Worm (Caenorhabditis elegans): ENCODE data around the gene nhr-241.

nhr-241 gene

ce11 chrV:18719956-18720489, 20.8 kb downstream of the nhr-241 start, which contains the start of gene Y17D7C.2:
TSS of gene Y17D7C.2 (minus strand) at chrV:18719987.
- no peak for TF ChIP-seq F13C5.2 (tag; optimal IDR thresholded peaks at IDR 0.05)
- no peak for TF ChIP-seq hmbx-1 (tag; optimal IDR thresholded peaks at IDR 0.05)
- TF ChIP-seq ama-1 (optimal IDR thresholded peaks at IDR 0.05), result peak; percentile 33
- no peak for TF ChIP-seq ets-7 (tag; optimal IDR thresholded peaks at IDR 0.05)
- TF ChIP-seq sea-1 (GFP tag; conservative IDR thresholded peaks at IDR 0.05), result peak; percentile 84
- TF ChIP-seq B0310.2 (tag; optimal IDR thresholded peaks at IDR 0.05), result no peak
- peak; percentile 70 for TF ChIP-seq ceh-13 (GFP tag; optimal IDR thresholded peaks at IDR 0.05)
- no peak for TF ChIP-seq pes-1 (GFP tag; IDR thresholded peaks at IDR 0.05)
- TF ChIP-seq scrt-1 (GFP tag; IDR thresholded peaks at IDR 0.05), result peak; percentile 63
- peak; percentile 44; the same call in 1 of the 2 replicates for TF ChIP-seq flt-1 (GFP tag; IDR thresholded peaks at IDR 0.05)
- no peak for TF ChIP-seq ceh-36 (tag; optimal IDR thresholded peaks at IDR 0.05)
- no peak for TF ChIP-seq tra-4 (tag; optimal IDR thresholded peaks at IDR 0.05)
- TF ChIP-seq hmg-4 (GFP tag; optimal IDR thresholded peaks at IDR 0.05), result peak; percentile 1
- TF ChIP-seq tbx-11 (GFP tag; IDR thresholded peaks at IDR 0.05), result peak; percentile 52; the same call in 1 of the 2 replicates
- TF ChIP-seq tbx-37 (GFP tag; conservative IDR thresholded peaks at IDR 0.05), result no peak
- TF ChIP-seq hnd-1 (tag; optimal IDR thresholded peaks at IDR 0.05), result no peak
- peak; percentile 86 for TF ChIP-seq aly-1 (tag; optimal IDR thresholded peaks at IDR 0.05)

- TF ChIP-seq F13C5.2 (tag; optimal IDR thresholded peaks at IDR 0.05) (no peak), tbx-37 (GFP tag; conservative IDR thresholded peaks at IDR 0.05) (no peak), tbx-11 (GFP tag; IDR thresholded peaks at IDR 0.05) (no peak), B0310.2 (tag; optimal IDR thresholded peaks at IDR 0.05) (no peak), ama-1 (optimal IDR thresholded peaks at IDR 0.05) (no peak), ceh-36 (tag; optimal IDR thresholded peaks at IDR 0.05) (no peak), sea-1 (GFP tag; conservative IDR thresholded peaks at IDR 0.05) (no peak), ets-7 (tag; optimal IDR thresholded peaks at IDR 0.05) (no peak)
These were observed 22.6 kb downstream of the nhr-241 start for ce11 chrV:18721873-18722272.

- TF ChIP-seq tbx-37 (GFP tag; conservative IDR thresholded peaks at IDR 0.05) (no peak), tra-4 (tag; optimal IDR thresholded peaks at IDR 0.05) (no peak), hmbx-1 (tag; optimal IDR thresholded peaks at IDR 0.05) (no peak), flt-1 (GFP tag; IDR thresholded peaks at IDR 0.05) (peak; percentile 52), ceh-36 (tag; optimal IDR thresholded peaks at IDR 0.05) (peak; percentile 57), sea-1 (GFP tag; conservative IDR thresholded peaks at IDR 0.05) (no peak), tbx-11 (GFP tag; IDR thresholded peaks at IDR 0.05) (no peak)
These were observed 23.5 kb downstream of the nhr-241 start for ce11 chrV:18722510-18723299.

- 0 out of 2 replicates have a peak, but pooled peaks have one; percentile 58 for TF ChIP-seq tbx-11 (GFP tag; IDR thresholded peaks at IDR 0.05)
- peak; percentile 23 for TF ChIP-seq hmg-4 (GFP tag; optimal IDR thresholded peaks at IDR 0.05)
- TF ChIP-seq flt-1 (GFP tag; IDR thresholded peaks at IDR 0.05), result peak; percentile 68; the same call in 1 of the 2 replicates
- TF ChIP-seq hnd-1 (tag; optimal IDR thresholded peaks at IDR 0.05), result peak; percentile 45
- no peak for TF ChIP-seq B0310.2 (tag; optimal IDR thresholded peaks at IDR 0.05)
- TF ChIP-seq ceh-13 (GFP tag; optimal IDR thresholded peaks at IDR 0.05), result peak; percentile 72
- no peak for TF ChIP-seq tbx-37 (GFP tag; conservative IDR thresholded peaks at IDR 0.05)
These were observed 24.4 kb downstream of the nhr-241 start for ce11 chrV:18723604-18724003.

DNA sequence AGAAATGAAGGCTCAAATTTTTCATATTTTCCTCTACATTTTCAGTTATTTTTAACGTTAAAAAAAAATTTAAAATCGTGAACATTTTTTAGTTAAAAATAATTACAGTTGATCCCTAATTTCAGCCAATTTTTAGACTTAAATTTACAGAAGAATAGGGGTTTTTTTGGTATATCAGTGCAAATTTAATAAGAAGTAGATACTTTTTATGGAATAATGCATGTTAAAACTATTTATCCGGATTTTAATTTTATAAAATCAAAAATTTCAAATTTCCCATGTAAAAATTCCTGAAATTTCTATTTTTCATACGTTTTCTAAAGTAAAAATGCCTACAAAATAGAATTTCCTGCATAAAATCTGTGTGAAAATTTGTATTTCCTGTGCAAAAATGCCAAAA, 24.8 kb downstream of the nhr-241 start:
- no peak for TF ChIP-seq hnd-1 (tag; optimal IDR thresholded peaks at IDR 0.05)
- no peak for TF ChIP-seq hmg-4 (GFP tag; optimal IDR thresholded peaks at IDR 0.05)
- TF ChIP-seq ceh-36 (tag; optimal IDR thresholded peaks at IDR 0.05), result no peak
- TF ChIP-seq ceh-13 (GFP tag; optimal IDR thresholded peaks at IDR 0.05), result no peak
- no peak for TF ChIP-seq ets-7 (tag; optimal IDR thresholded peaks at IDR 0.05)
- no peak for TF ChIP-seq F13C5.2 (tag; optimal IDR thresholded peaks at IDR 0.05)
- no peak for TF ChIP-seq tra-4 (tag; optimal IDR thresholded peaks at IDR 0.05)
- no peak for TF ChIP-seq scrt-1 (GFP tag; IDR thresholded peaks at IDR 0.05)
- TF ChIP-seq tbx-11 (GFP tag; IDR thresholded peaks at IDR 0.05), result no peak
- no peak for TF ChIP-seq sea-1 (GFP tag; conservative IDR thresholded peaks at IDR 0.05)
- TF ChIP-seq pes-1 (GFP tag; IDR thresholded peaks at IDR 0.05), result no peak
- TF ChIP-seq hmbx-1 (tag; optimal IDR thresholded peaks at IDR 0.05), result no peak
- no peak for TF ChIP-seq aly-1 (tag; optimal IDR thresholded peaks at IDR 0.05)
- no peak for TF ChIP-seq tbx-37 (GFP tag; conservative IDR thresholded peaks at IDR 0.05)
- TF ChIP-seq ama-1 (optimal IDR thresholded peaks at IDR 0.05), result no peak

ce11 chrV:18724810-18725209, 25.6 kb downstream of the nhr-241 start:
- TF ChIP-seq tbx-11 (GFP tag; IDR thresholded peaks at IDR 0.05) (peak; percentile 41; the same call in 1 of the 2 replicates), sea-1 (GFP tag; conservative IDR thresholded peaks at IDR 0.05) (0 out of 2 replicates have a peak, but pooled peaks have one; percentile 46)

DNA sequence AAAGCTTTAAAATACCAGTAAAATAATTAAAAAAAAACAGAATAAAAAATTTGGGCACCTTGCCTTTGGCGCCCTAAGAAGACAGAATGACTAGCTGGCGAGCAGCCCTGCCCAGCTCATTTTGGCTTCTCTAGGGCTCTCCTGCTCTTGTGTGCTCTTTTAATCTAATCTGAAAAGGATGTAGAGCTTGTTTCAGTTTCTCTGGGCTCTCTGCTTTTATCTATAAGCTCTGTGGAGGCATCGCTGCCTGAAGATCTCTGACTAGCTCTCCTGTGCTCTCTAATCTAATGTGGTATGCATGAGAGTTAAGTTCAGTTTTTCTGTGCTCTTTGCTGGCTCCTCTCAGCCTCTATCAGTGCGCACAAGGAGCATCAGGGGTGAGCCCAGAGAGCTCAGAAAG, 26.6 kb downstream of the nhr-241 start:
- TF ChIP-seq tra-4 (tag; optimal IDR thresholded peaks at IDR 0.05) (no peak), ama-1 (optimal IDR thresholded peaks at IDR 0.05) (no peak), flt-1 (GFP tag; IDR thresholded peaks at IDR 0.05) (no peak), sea-1 (GFP tag; conservative IDR thresholded peaks at IDR 0.05) (no peak), hmbx-1 (tag; optimal IDR thresholded peaks at IDR 0.05) (no peak), F13C5.2 (tag; optimal IDR thresholded peaks at IDR 0.05) (no peak), tbx-11 (GFP tag; IDR thresholded peaks at IDR 0.05) (no peak), hmg-4 (GFP tag; optimal IDR thresholded peaks at IDR 0.05) (no peak), tbx-37 (GFP tag; conservative IDR thresholded peaks at IDR 0.05) (no peak), scrt-1 (GFP tag; IDR thresholded peaks at IDR 0.05) (no peak), B0310.2 (tag; optimal IDR thresholded peaks at IDR 0.05) (no peak), aly-1 (tag; optimal IDR thresholded peaks at IDR 0.05) (no peak), ceh-13 (GFP tag; optimal IDR thresholded peaks at IDR 0.05) (no peak), ets-7 (tag; optimal IDR thresholded peaks at IDR 0.05) (no peak), hnd-1 (tag; optimal IDR thresholded peaks at IDR 0.05) (no peak), pes-1 (GFP tag; IDR thresholded peaks at IDR 0.05) (no peak), ceh-36 (tag; optimal IDR thresholded peaks at IDR 0.05) (no peak)

Measured in whole organism, early embryonic.